Worm (Caenorhabditis elegans): Measurements from ENCODE around the gene F42A9.7.

ce11 chrIV:8585076-8586033 lies 31.6 kb downstream of the F42A9.7 start, which contains the start of gene catp-7:
- TF ChIP-seq nhr-237 (tag; optimal IDR thresholded peaks at IDR 0.05) (no peak), nhr-25 (tag; optimal IDR thresholded peaks at IDR 0.05) (no peak)
